Worm (Caenorhabditis elegans): Measurements from ENCODE around the gene C44H9.4.

Gene C44H9.4

ce11 chrV:12803274-12803673, 32.2 kb upstream of the C44H9.4 start, which contains the start of gene srbc-45:
srbc-45 (plus strand) TSS chrV:12803574.
- TF ChIP-seq pha-2 (tag; optimal IDR thresholded peaks at IDR 0.05) (no peak), zip-5 (tag; optimal IDR thresholded peaks at IDR 0.05) (no peak), ceh-14 (tag; optimal IDR thresholded peaks at IDR 0.05) (no peak), fkh-6 (tag; optimal IDR thresholded peaks at IDR 0.05) (no peak), ttx-3 (tag; optimal IDR thresholded peaks at IDR 0.05) (no peak), che-1 (tag; optimal IDR thresholded peaks at IDR 0.05) (no peak), mec-3 (tag; optimal IDR thresholded peaks at IDR 0.05; ENCODE audit: borderline replicate concordance) (no peak), ceh-24 (tag; optimal IDR thresholded peaks at IDR 0.05) (no peak), pat-9 (tag; optimal IDR thresholded peaks at IDR 0.05) (no peak), rnt-1 (tag; optimal IDR thresholded peaks at IDR 0.05) (no peak), dve-1 (tag; optimal IDR thresholded peaks at IDR 0.05) (no peak), elt-2 (tag; optimal IDR thresholded peaks at IDR 0.05) (no peak), ceh-19 (GFP tag; optimal IDR thresholded peaks at IDR 0.05) (no peak), ets-4 (tag; optimal IDR thresholded peaks at IDR 0.05) (no peak), gmeb-2 (tag; optimal IDR thresholded peaks at IDR 0.05) (no peak), unc-86 (tag; optimal IDR thresholded peaks at IDR 0.05) (no peak), fax-1 (tag; optimal IDR thresholded peaks at IDR 0.05) (no peak), pax-1 (tag; optimal IDR thresholded peaks at IDR 0.05) (no peak)

- no peak for TF ChIP-seq ceh-14 (tag; optimal IDR thresholded peaks at IDR 0.05)
These were observed 29.3 kb upstream of the C44H9.4 start, which contains the start of gene ZC443.7 for ce11 chrV:12806190-12806589. ZC443.7 (plus strand) TSS chrV:12806490.

DNA sequence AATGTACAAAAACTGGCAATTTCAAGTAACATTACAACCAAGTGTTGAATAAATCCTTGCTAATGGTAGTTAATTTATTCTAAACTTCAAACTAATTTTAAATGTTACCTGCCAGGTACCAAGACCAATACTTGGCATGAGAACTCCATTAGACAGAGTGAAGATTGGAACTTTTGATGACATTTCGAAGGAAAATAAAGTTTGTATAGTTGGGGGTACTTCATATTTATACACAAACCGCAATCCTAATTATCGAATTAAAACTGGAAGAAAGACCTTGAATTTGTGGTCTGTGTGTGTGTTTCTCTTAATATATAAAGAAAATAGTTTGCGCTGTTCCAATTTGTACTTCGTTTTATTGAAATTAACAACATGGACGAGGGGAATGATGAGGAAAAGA, 25.6 kb upstream of the C44H9.4 start, which contains the start of gene ZC443.1:
Gene ZC443.1, minus strand, starts transcription at position 205 of the 400 bp plus-strand sequence.
- TF ChIP-seq fax-1 (tag; optimal IDR thresholded peaks at IDR 0.05), result no peak
- no peak for TF ChIP-seq C38D4.7 (GFP tag; optimal IDR thresholded peaks at IDR 0.05)
- TF ChIP-seq nfya-1 (tag; optimal IDR thresholded peaks at IDR 0.05), result no peak
- no peak for TF ChIP-seq pax-1 (tag; optimal IDR thresholded peaks at IDR 0.05)
- no peak for TF ChIP-seq lin-11 (tag; optimal IDR thresholded peaks at IDR 0.05)
- TF ChIP-seq ama-1 (optimal IDR thresholded peaks at IDR 0.05), result no peak
- TF ChIP-seq hlh-6 (tag; optimal IDR thresholded peaks at IDR 0.05), result no peak
- TF ChIP-seq pha-2 (tag; optimal IDR thresholded peaks at IDR 0.05), result no peak
- TF ChIP-seq unc-86 (tag; optimal IDR thresholded peaks at IDR 0.05), result no peak
- TF ChIP-seq ceh-24 (tag; optimal IDR thresholded peaks at IDR 0.05), result no peak
- TF ChIP-seq hlh-30 (tag; optimal IDR thresholded peaks at IDR 0.05; ENCODE audit: insufficient read depth), result no peak
- no peak for TF ChIP-seq fkh-6 (tag; optimal IDR thresholded peaks at IDR 0.05)

DNA sequence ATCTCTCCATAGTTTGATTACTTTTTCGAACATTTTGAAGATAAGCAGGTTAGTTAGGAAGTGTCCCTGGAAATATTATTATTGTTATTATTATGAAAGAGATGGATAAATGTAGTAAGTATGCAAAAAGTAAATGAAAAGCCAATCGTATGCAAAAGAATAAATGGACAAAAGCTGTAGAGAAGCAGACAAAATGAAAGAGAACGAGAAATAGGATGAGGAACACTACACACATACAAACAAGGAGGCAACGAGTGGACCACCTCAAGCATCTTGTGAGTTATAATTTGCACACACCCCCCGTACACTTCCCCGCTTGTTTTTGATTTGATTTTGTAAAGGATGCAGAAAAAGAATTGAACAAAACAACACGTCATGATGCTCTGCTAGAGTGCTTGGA, 24.4 kb upstream of the C44H9.4 start, which contains the start of gene ZC443.2:
Gene ZC443.2, minus strand, starts transcription at position 67 of the 400 bp plus-strand sequence.
- no peak for TF ChIP-seq C38D4.7 (GFP tag; optimal IDR thresholded peaks at IDR 0.05)
- peak; percentile 7 for TF ChIP-seq nfya-1 (tag; optimal IDR thresholded peaks at IDR 0.05)

- TF ChIP-seq fax-1 (tag; optimal IDR thresholded peaks at IDR 0.05), result no peak
- peak; percentile 31 for TF ChIP-seq ceh-34 (tag; optimal IDR thresholded peaks at IDR 0.05)
- TF ChIP-seq C08G9.2 (tag; optimal IDR thresholded peaks at IDR 0.05), result no peak
- no peak for TF ChIP-seq pros-1 (tag; optimal IDR thresholded peaks at IDR 0.05)
- peak; percentile 62 for TF ChIP-seq ama-1 (optimal IDR thresholded peaks at IDR 0.05)
- TF ChIP-seq pat-9 (tag; optimal IDR thresholded peaks at IDR 0.05), result no peak
These were observed 23.7 kb upstream of the C44H9.4 start for ce11 chrV:12811810-12812209.

ce11 chrV:12814022-12814421, 21.5 kb upstream of the C44H9.4 start, which contains the start of gene ZC443.3:
ZC443.3 (minus strand) TSS chrV:12814122.
- TF ChIP-seq ceh-45 (GFP tag; IDR thresholded peaks at IDR 0.05) (no peak), madf-2 (tag; optimal IDR thresholded peaks at IDR 0.05) (no peak), pag-3 (tag; optimal IDR thresholded peaks at IDR 0.05; ENCODE audit: borderline replicate concordance) (no peak), syd-9 (tag; optimal IDR thresholded peaks at IDR 0.05) (no peak), K02D7.2 (tag; optimal IDR thresholded peaks at IDR 0.05) (no peak), pha-2 (tag; optimal IDR thresholded peaks at IDR 0.05) (no peak), ama-1 (optimal IDR thresholded peaks at IDR 0.05) (no peak), dve-1 (tag; optimal IDR thresholded peaks at IDR 0.05) (no peak), ceh-14 (tag; optimal IDR thresholded peaks at IDR 0.05) (no peak), unc-55 (GFP tag; optimal IDR thresholded peaks at IDR 0.05) (no peak), ahr-1 (tag; optimal IDR thresholded peaks at IDR 0.05) (no peak), pros-1 (tag; optimal IDR thresholded peaks at IDR 0.05) (no peak), ztf-16 (tag; optimal IDR thresholded peaks at IDR 0.05) (no peak), pax-1 (tag; optimal IDR thresholded peaks at IDR 0.05) (no peak), ceh-34 (tag; optimal IDR thresholded peaks at IDR 0.05) (no peak), hlh-6 (tag; optimal IDR thresholded peaks at IDR 0.05) (no peak)
